Fruit fly (Drosophila melanogaster) whole organism, prepupa: ENCODE results near the gene CG12009.
A peak's percentile ranks its signal among the peaks of the same experiment; 100 is the strongest.

Experiments
- Blimp-1 ChIP-seq: fragments of 200-800 bp; sonication (Bioruptor generic); optimal IDR thresholded peaks from 3 replicates; lab custom pipeline; 2017; ENCODE audit warnings: missing biosample characterization, missing genetic modification characterization, mild to moderate bottlenecking, moderate library complexity, missing genetic modification reagents
- CG10631 ChIP-seq: fragments of 200-800 bp; sonication (Bioruptor generic); optimal IDR thresholded peaks from 2 replicates; lab custom pipeline; 2016; ENCODE audit warnings: missing biosample characterization, missing genetic modification characterization
- CG10669 ChIP-seq: fragments of 200-800 bp; sonication (Bioruptor generic); optimal IDR thresholded peaks from 3 replicates; lab custom pipeline; 2018; ENCODE audit warnings: missing biosample characterization, mild to moderate bottlenecking, missing genetic modification characterization, moderate library complexity
- CG11294 ChIP-seq: fragments of 200-800 bp; sonication (Bioruptor generic); IDR thresholded peaks from 2 replicates; pipeline ENCODE4 v1.3.6; 2022; ENCODE audit warnings: missing biosample characterization, missing genetic modification characterization
- CG11762 ChIP-seq: fragments of 200-800 bp; sonication (Bioruptor generic); optimal IDR thresholded peaks from 3 replicates; lab custom pipeline; 2016; ENCODE audit warnings: missing biosample characterization, missing genetic modification characterization; ENCODE audit not compliant: insufficient read depth
- CG11902 ChIP-seq: fragments of 200-800 bp; sonication (Bioruptor generic); optimal IDR thresholded peaks from 3 replicates; lab custom pipeline; 2016; ENCODE audit warnings: missing biosample characterization, missing genetic modification characterization
- CG15336 ChIP-seq: fragments of 200-800 bp; sonication (Bioruptor generic); IDR thresholded peaks from 2 replicates; pipeline ENCODE4 v1.3.6; 2022; ENCODE audit warnings: missing biosample characterization, missing genetic modification characterization
- CG1621 ChIP-seq: fragments of 200-800 bp; sonication (Bioruptor generic); optimal IDR thresholded peaks from 3 replicates; lab custom pipeline; 2018; ENCODE audit warnings: missing biosample characterization, mild to moderate bottlenecking, missing genetic modification characterization
- CG16779 ChIP-seq: fragments of 200-800 bp; sonication (Bioruptor generic); optimal IDR thresholded peaks from 3 replicates; lab custom pipeline; 2017; ENCODE audit warnings: missing biosample characterization, mild to moderate bottlenecking, missing genetic modification characterization
- CG31627 ChIP-seq: fragments of 200-800 bp; sonication (Bioruptor generic); optimal IDR thresholded peaks from 3 replicates; lab custom pipeline; 2016; ENCODE audit warnings: missing biosample characterization, missing genetic modification characterization
- CG6163 ChIP-seq: fragments of 200-800 bp; sonication (Bioruptor generic); IDR thresholded peaks from 3 replicates; pipeline ENCODE4 v1.3.6; 2022; ENCODE audit warnings: missing biosample characterization, missing genetic modification characterization
- CG6276 ChIP-seq: fragments of 200-800 bp; sonication (Bioruptor generic); optimal IDR thresholded peaks from 2 replicates; lab custom pipeline; 2017; ENCODE audit warnings: missing biosample characterization, mild to moderate bottlenecking, missing genetic modification characterization
- CG6792 ChIP-seq: fragments of 200-800 bp; sonication (Bioruptor generic); optimal IDR thresholded peaks from 3 replicates; lab custom pipeline; 2016; ENCODE audit warnings: missing biosample characterization, missing genetic modification characterization
- CG6808 ChIP-seq: fragments of 200-800 bp; sonication (Bioruptor generic); optimal IDR thresholded peaks from 3 replicates; lab custom pipeline; 2017; ENCODE audit warnings: missing biosample characterization, missing genetic modification characterization, mild to moderate bottlenecking, moderate library complexity, missing genetic modification reagents
- CG6854 ChIP-seq: fragments of 200-800 bp; sonication (Bioruptor generic); optimal IDR thresholded peaks from 2 replicates; lab custom pipeline; 2017; ENCODE audit warnings: missing biosample characterization, mild to moderate bottlenecking, missing genetic modification characterization
- CG7368 ChIP-seq: fragments of 200-800 bp; sonication (Bioruptor generic); optimal IDR thresholded peaks from 3 replicates; lab custom pipeline; 2016; ENCODE audit warnings: missing biosample characterization, missing genetic modification characterization
- CG8119 ChIP-seq: fragments of 200-800 bp; sonication (Bioruptor generic); IDR thresholded peaks from 3 replicates; pipeline ENCODE4 v1.3.6; 2022; ENCODE audit warnings: missing biosample characterization, missing genetic modification characterization
- CG8319 ChIP-seq: fragments of 200-800 bp; sonication (Bioruptor generic); optimal IDR thresholded peaks from 3 replicates; lab custom pipeline; 2016; ENCODE audit warnings: missing biosample characterization, missing genetic modification characterization
- CG8632 ChIP-seq: fragments of 200-800 bp; sonication (Bioruptor generic); optimal IDR thresholded peaks from 3 replicates; lab custom pipeline; 2016; ENCODE audit warnings: missing biosample characterization, missing genetic modification characterization
- CG9139 ChIP-seq: fragments of 200-800 bp; sonication (Bioruptor generic); optimal IDR thresholded peaks from 3 replicates; lab custom pipeline; 2017; ENCODE audit warnings: missing biosample characterization, mild to moderate bottlenecking, missing genetic modification characterization
- Eip75B ChIP-seq: fragments of 200-800 bp; sonication (Bioruptor generic); optimal IDR thresholded peaks from 3 replicates; lab custom pipeline; 2016; ENCODE audit warnings: missing biosample characterization, missing genetic modification characterization
- Eip78C ChIP-seq: fragments of 200-800 bp; sonication (Bioruptor generic); peaks from one replicate; lab custom pipeline; 2016; ENCODE audit warnings: missing biosample characterization, missing genetic modification characterization
- Eip93F ChIP-seq: fragments of 200-800 bp; sonication (Bioruptor generic); optimal IDR thresholded peaks from 2 replicates; lab custom pipeline; 2016; ENCODE audit warnings: missing biosample characterization, mild to moderate bottlenecking, missing genetic modification characterization
- Ets21C ChIP-seq: fragments of 200-800 bp; sonication (Bioruptor generic); optimal IDR thresholded peaks from 3 replicates; lab custom pipeline; 2016; ENCODE audit warnings: missing biosample characterization, missing genetic modification characterization
- Ets96B ChIP-seq: fragments of 200-800 bp; optimal IDR thresholded peaks from 2 replicates; lab custom pipeline; 2019; ENCODE audit warnings: missing biosample characterization, mild to moderate bottlenecking, missing genetic modification characterization, moderate library complexity
- Gug ChIP-seq: fragments of 200-800 bp; sonication (Bioruptor generic); IDR thresholded peaks from 2 replicates; pipeline ENCODE4 v1.3.6; 2022; ENCODE audit warnings: missing biosample characterization, missing genetic modification characterization
- Hr38 ChIP-seq: sonication (Bioruptor generic); optimal IDR thresholded peaks from 2 replicates; lab custom pipeline; 2016; ENCODE audit warnings: missing biosample characterization, missing genetic modification characterization
- Hr39 ChIP-seq: fragments of 200-800 bp; sonication (Bioruptor generic); optimal IDR thresholded peaks from 2 replicates; lab custom pipeline; 2016; ENCODE audit warnings: missing biosample characterization, missing genetic modification characterization
- Lpt ChIP-seq: fragments of 200-800 bp; sonication (Bioruptor generic); optimal IDR thresholded peaks from 3 replicates; lab custom pipeline; 2016; ENCODE audit warnings: missing biosample characterization, missing genetic modification characterization
- Met ChIP-seq: fragments of 200-800 bp; sonication (Bioruptor generic); optimal IDR thresholded peaks from 3 replicates; lab custom pipeline; 2016; ENCODE audit warnings: missing biosample characterization, missing genetic modification characterization
- Smox ChIP-seq: fragments of 200-800 bp; sonication (Bioruptor generic); optimal IDR thresholded peaks from 3 replicates; lab custom pipeline; 2016; ENCODE audit warnings: missing biosample characterization, missing genetic modification characterization
- Sox102F ChIP-seq: fragments of 200-800 bp; sonication (Bioruptor generic); optimal IDR thresholded peaks from 2 replicates; lab custom pipeline; 2016; ENCODE audit warnings: missing biosample characterization, mild to moderate bottlenecking, missing genetic modification characterization
- Sox14 ChIP-seq: fragments of 200-800 bp; sonication (Bioruptor generic); optimal IDR thresholded peaks from 3 replicates; lab custom pipeline; 2016; ENCODE audit warnings: missing biosample characterization, missing genetic modification characterization
- Sox15 ChIP-seq: fragments of 200-800 bp; sonication (Bioruptor generic); optimal IDR thresholded peaks from 3 replicates; lab custom pipeline; 2016; ENCODE audit warnings: missing biosample characterization, missing genetic modification characterization
- achi ChIP-seq: fragments of 200-800 bp; sonication (Bioruptor generic); optimal IDR thresholded peaks from 3 replicates; lab custom pipeline; 2016; ENCODE audit warnings: missing biosample characterization, missing genetic modification characterization
- acj6 ChIP-seq: fragments of 200-800 bp; sonication (Bioruptor generic); optimal IDR thresholded peaks from 3 replicates; lab custom pipeline; 2016; ENCODE audit warnings: missing biosample characterization, missing genetic modification characterization
- cyc ChIP-seq: fragments of 200-800 bp; sonication (Bioruptor generic); optimal IDR thresholded peaks from 3 replicates; lab custom pipeline; 2016; ENCODE audit warnings: missing biosample characterization, missing genetic modification characterization
- dac ChIP-seq: fragments of 200-800 bp; sonication (Bioruptor generic); optimal IDR thresholded peaks from 2 replicates; lab custom pipeline; 2017; ENCODE audit warnings: missing biosample characterization, mild to moderate bottlenecking, missing genetic modification characterization
- dsx ChIP-seq: fragments of 200-800 bp; optimal IDR thresholded peaks from 3 replicates; lab custom pipeline; 2019; ENCODE audit warnings: missing biosample characterization, mild to moderate bottlenecking, missing genetic modification characterization, moderate library complexity; ENCODE audit not compliant: poor library complexity, severe bottlenecking
- eg ChIP-seq: fragments of 200-800 bp; sonication (Bioruptor generic); IDR thresholded peaks from 3 replicates; pipeline ENCODE4 v1.3.6; 2022; ENCODE audit warnings: missing biosample characterization, missing genetic modification characterization
- esn ChIP-seq: fragments of 200-800 bp; sonication (Bioruptor generic); optimal IDR thresholded peaks from 2 replicates; lab custom pipeline; 2016; ENCODE audit warnings: missing biosample characterization, mild to moderate bottlenecking, missing genetic modification characterization, moderate library complexity
- fd59A ChIP-seq: fragments of 200-800 bp; sonication (Bioruptor generic); optimal IDR thresholded peaks from 2 replicates; lab custom pipeline; 2017; ENCODE audit warnings: missing biosample characterization, mild to moderate bottlenecking, missing genetic modification characterization, missing genetic modification reagents
- fd85E ChIP-seq: fragments of 200-800 bp; sonication (Bioruptor generic); optimal IDR thresholded peaks from 3 replicates; lab custom pipeline; 2016; ENCODE audit warnings: missing biosample characterization, missing genetic modification characterization
- fkh ChIP-seq: fragments of 200-800 bp; sonication (Bioruptor generic); optimal IDR thresholded peaks from 3 replicates; lab custom pipeline; 2017; ENCODE audit warnings: missing biosample characterization, mild to moderate bottlenecking, missing genetic modification characterization, moderate library complexity
- lz ChIP-seq: fragments of 200-800 bp; sonication (Bioruptor generic); optimal IDR thresholded peaks from 3 replicates; lab custom pipeline; 2016; ENCODE audit warnings: missing biosample characterization, missing genetic modification characterization
- net ChIP-seq: fragments of 200-800 bp; sonication (Bioruptor generic); optimal IDR thresholded peaks from 3 replicates; lab custom pipeline; 2016; ENCODE audit warnings: missing biosample characterization, missing genetic modification characterization
- salr ChIP-seq, 2 experiments: fragments of 200-800 bp; sonication (Bioruptor generic); optimal IDR thresholded peaks; 3 replicates each; lab custom pipeline; 2016 to 2018; ENCODE audit warnings: missing biosample characterization in 2 of 2, missing genetic modification characterization in 2 of 2, mild to moderate bottlenecking in 1 of 2
- spab ChIP-seq: fragments of 200-800 bp; sonication (Bioruptor generic); optimal IDR thresholded peaks from 2 replicates; lab custom pipeline; 2017; ENCODE audit warnings: missing biosample characterization, mild to moderate bottlenecking, missing genetic modification characterization, missing genetic modification reagents
- svp ChIP-seq: fragments of 200-800 bp; sonication (Bioruptor generic); peaks from one replicate; lab custom pipeline; 2016; ENCODE audit warnings: missing biosample characterization, missing genetic modification characterization
- vri ChIP-seq: fragments of 200-800 bp; sonication (Bioruptor generic); optimal IDR thresholded peaks from 3 replicates; lab custom pipeline; 2016; ENCODE audit warnings: missing biosample characterization, mild to moderate bottlenecking, missing genetic modification characterization

The CG12009 gene

DNA sequence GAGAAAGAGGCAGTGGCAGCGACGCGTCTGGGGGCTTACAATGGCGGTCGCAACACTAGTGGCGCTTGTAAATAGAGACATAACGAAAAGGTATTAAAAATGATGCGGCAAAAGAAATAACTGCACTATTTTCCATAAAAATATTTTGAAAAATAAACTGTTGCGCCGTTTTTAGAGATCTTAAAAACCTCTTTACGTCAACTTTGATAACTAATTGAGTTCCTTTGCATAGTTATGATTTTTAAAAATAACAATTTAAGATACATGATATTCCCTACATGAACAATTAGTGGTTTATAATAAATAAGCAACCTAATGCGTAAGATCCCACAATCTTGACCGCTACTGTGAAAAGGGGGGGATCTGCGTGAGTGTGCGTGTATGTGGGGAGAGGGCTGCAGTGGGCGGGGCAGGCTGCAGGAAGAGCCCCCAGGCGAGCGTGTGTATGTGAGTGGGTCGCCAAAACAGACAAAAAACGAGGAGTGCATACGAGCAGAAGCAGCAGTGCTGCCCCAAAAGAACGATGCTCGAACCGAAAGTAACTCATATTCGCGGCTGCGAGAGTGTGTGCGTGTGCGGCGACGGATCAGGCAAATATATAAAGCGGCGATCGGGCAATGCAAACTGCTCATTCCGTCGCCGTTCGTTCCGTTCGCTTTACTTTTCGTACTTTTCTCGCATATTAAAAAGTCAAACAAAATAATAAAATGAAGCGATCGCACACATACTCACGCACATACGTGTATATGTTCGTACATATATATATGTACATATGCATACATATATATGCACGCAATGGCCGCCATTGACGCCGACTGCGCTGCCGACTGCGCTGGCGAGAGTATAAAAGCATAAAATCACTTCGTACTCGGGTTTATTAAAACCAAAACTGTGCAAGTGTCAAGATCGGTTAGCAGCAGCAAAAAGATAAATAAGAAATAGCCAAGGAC lies 42.3 kb upstream of the CG12009 start:
- peak; percentile 99 for TF ChIP-seq fd59A (GFP tag; lab: Kevin White, UChicago)
- peak; percentile 92 for TF ChIP-seq CG7368 (GFP tag; lab: Kevin White, UChicago)
- TF ChIP-seq Eip75B, result peak; percentile 96
- TF ChIP-seq CG1621 (tag; lab: Kevin White, UChicago), result peak; percentile 92
- peak; percentile 98 for TF ChIP-seq lz
- peak; percentile 98 for TF ChIP-seq CG6792
- TF ChIP-seq CG11294 (GFP tag; lab: Robert Waterston, UW), result peak; percentile 54; the same call in 1 of the 2 replicates
- TF ChIP-seq salr (GFP tag; optimal IDR thresholded peaks at IDR 0.05; lab: Kevin White, UChicago), result peak; percentile 86 to 98
- peak; percentile 94 for TF ChIP-seq CG6276 (GFP tag; lab: Kevin White, UChicago)
- peak; percentile 62 for TF ChIP-seq Eip93F
- peak; percentile 98 for TF ChIP-seq CG11762 (GFP tag; lab: Kevin White, UChicago)
- peak; percentile 97 for TF ChIP-seq CG10669 (GFP tag; lab: Kevin White, UChicago)
- TF ChIP-seq dac (GFP tag; lab: Kevin White, UChicago), result peak; percentile 82
- peak; percentile 100 for TF ChIP-seq svp (GFP tag; lab: Kevin White, UChicago)
- TF ChIP-seq achi (GFP tag; lab: Kevin White, UChicago), result peak; percentile 97
- TF ChIP-seq esn (GFP tag; lab: Kevin White, UChicago), result peak; percentile 99
- TF ChIP-seq eg (GFP tag; lab: Robert Waterston, UW), result peak; percentile 76
- peak; percentile 98 for TF ChIP-seq spab (GFP tag; lab: Kevin White, UChicago)
- TF ChIP-seq CG10631 (GFP tag; lab: Kevin White, UChicago), result peak; percentile 97
- TF ChIP-seq CG8632, result peak; percentile 99
- TF ChIP-seq CG6163, result peak; percentile 82
- TF ChIP-seq vri (GFP tag; lab: Kevin White, UChicago), result peak; percentile 95
- peak; percentile 99 for TF ChIP-seq Sox15 (GFP tag; lab: Kevin White, UChicago)
- peak; percentile 97 for TF ChIP-seq Ets21C (GFP tag; lab: Kevin White, UChicago)
- TF ChIP-seq Lpt (GFP tag; lab: Kevin White, UChicago), result peak; percentile 94
- TF ChIP-seq CG16779 (tag; lab: Kevin White, UChicago), result peak; percentile 90
- peak; percentile 98 for TF ChIP-seq CG11902
- TF ChIP-seq dsx (GFP tag; lab: Kevin White, UChicago), result peak; percentile 94
- TF ChIP-seq CG15336 (GFP tag; lab: Robert Waterston, UW), result peak; percentile 92
- TF ChIP-seq fkh, result no peak
- peak; percentile 95 for TF ChIP-seq CG6854
- peak; percentile 99 for TF ChIP-seq CG31627 (GFP tag; lab: Kevin White, UChicago)
- peak; percentile 98 for TF ChIP-seq net
- TF ChIP-seq CG9139 (GFP tag; lab: Kevin White, UChicago), result peak; percentile 96
- peak; percentile 94 for TF ChIP-seq Blimp-1
- peak; percentile 100 for TF ChIP-seq Eip78C
- peak; percentile 85 for TF ChIP-seq Gug
- peak; percentile 99 for TF ChIP-seq Smox (GFP tag; lab: Kevin White, UChicago)
- TF ChIP-seq cyc (GFP tag; lab: Kevin White, UChicago), result peak; percentile 99
- TF ChIP-seq fd85E (GFP tag; lab: Kevin White, UChicago), result peak; percentile 91
- TF ChIP-seq Met (GFP tag; lab: Kevin White, UChicago), result peak; percentile 99
- peak; percentile 98 for TF ChIP-seq Sox14
- peak; percentile 99 for TF ChIP-seq CG6808 (GFP tag; lab: Kevin White, UChicago)
- peak; percentile 98 for TF ChIP-seq CG8319 (GFP tag; lab: Kevin White, UChicago)
- peak; percentile 97 for TF ChIP-seq Sox102F (GFP tag; lab: Kevin White, UChicago)
- TF ChIP-seq Ets96B (tag; lab: Kevin White, UChicago), result peak; percentile 98
- peak; percentile 99 for TF ChIP-seq Hr39
- TF ChIP-seq CG8119, result peak; percentile 94
- peak; percentile 99 for TF ChIP-seq acj6 (GFP tag; lab: Kevin White, UChicago)
- TF ChIP-seq Hr38, result no peak
